Worm (Caenorhabditis elegans): ENCODE measurements around the gene T03F6.3.

Gene T03F6.3

DNA sequence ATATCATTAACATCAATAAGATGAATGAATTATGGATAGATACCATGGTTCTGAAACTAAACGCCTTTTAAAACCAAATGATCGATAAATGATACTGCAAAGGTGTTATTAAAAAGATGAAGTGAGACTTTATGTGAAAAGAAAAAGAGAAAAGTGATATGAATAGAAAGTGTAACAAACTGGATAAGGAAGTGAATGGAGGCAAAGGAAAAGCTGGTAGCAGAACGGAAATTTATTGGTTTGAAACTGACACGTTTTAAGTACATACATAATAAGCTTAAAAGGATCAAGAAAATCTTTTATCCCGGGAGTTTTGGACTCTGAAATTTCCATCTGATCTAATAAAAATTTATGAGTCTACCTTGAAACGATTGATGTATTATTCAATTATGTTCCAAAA, 40.5 kb downstream of the T03F6.3 start, which contains the start of gene bli-5:
TSS of gene bli-5 (minus strand) at position 101 of the 400 bp plus-strand sequence.
- no peak for TF ChIP-seq ztf-23 (GFP tag; IDR thresholded peaks at IDR 0.05)
- TF ChIP-seq ztf-29 (GFP tag; IDR thresholded peaks at IDR 0.05) = no peak
- no peak for TF ChIP-seq T22C8.4 (GFP tag; IDR thresholded peaks at IDR 0.05)
- no peak for TF ChIP-seq cog-1 (tag; optimal IDR thresholded peaks at IDR 0.05)
- TF ChIP-seq klf-2 (GFP tag; conservative IDR thresholded peaks at IDR 0.05) = no peak
- TF ChIP-seq med-1 (GFP tag; optimal IDR thresholded peaks at IDR 0.05; ENCODE audit: insufficient read depth) = no peak
- TF ChIP-seq tab-1 (GFP tag; IDR thresholded peaks at IDR 0.05) = no peak
- TF ChIP-seq ref-1 (GFP tag; conservative IDR thresholded peaks at IDR 0.05) = no peak
- TF ChIP-seq flt-1 (GFP tag; IDR thresholded peaks at IDR 0.05) = no peak

DNA sequence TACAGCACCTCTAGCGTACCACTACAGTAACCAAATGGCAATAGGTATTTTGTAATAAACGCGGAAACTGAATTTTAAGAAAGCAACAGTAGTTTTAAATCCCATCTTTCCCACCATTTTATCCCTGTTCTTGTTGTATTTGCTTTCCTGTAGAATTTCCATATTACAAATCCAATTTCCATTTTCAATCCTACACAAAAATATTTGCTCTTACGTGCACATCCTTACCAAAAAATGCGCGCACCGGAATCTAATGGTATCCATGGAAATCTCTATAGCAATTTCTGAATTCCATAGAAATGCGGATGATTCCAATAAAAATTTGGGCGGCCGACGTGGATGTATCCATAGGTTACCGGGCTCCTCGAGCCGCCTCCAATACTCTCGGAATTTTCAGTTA, 41.0 kb downstream of the T03F6.3 start, which contains the start of gene trf-1:
TSS of gene trf-1 (plus strand) at position 301 of the 400 bp plus-strand sequence.
- TF ChIP-seq tab-1 (GFP tag; IDR thresholded peaks at IDR 0.05) (no peak), flt-1 (GFP tag; IDR thresholded peaks at IDR 0.05) (no peak), ref-1 (GFP tag; conservative IDR thresholded peaks at IDR 0.05) (no peak), med-1 (GFP tag; optimal IDR thresholded peaks at IDR 0.05; ENCODE audit: insufficient read depth) (no peak), ztf-29 (GFP tag; IDR thresholded peaks at IDR 0.05) (no peak), klf-2 (GFP tag; conservative IDR thresholded peaks at IDR 0.05) (no peak), ztf-23 (GFP tag; IDR thresholded peaks at IDR 0.05) (no peak), T22C8.4 (GFP tag; IDR thresholded peaks at IDR 0.05) (no peak), cog-1 (tag; optimal IDR thresholded peaks at IDR 0.05) (no peak)

DNA sequence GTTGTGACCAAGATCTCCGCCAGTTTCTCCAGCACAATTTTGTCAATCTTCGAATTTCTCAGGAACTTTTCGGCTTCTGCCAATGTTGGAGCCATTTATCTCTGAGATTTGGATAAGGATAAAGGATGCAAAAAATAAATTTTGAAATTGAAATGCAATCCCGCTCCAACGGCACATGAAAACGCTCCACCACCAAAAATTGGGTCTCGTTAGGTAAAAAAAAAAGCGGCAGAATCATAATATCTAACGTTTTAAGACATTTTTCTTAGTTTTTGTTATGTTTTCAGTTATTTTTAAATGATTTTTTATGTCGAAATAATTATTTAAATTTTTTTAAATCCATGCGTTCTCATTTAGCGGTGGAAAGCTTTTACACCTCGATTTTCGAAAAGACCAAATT, 45.2 kb downstream of the T03F6.3 start, which contains the start of gene F45G2.7:
TSS of gene F45G2.7 (minus strand) at position 101 of the 400 bp plus-strand sequence.
- TF ChIP-seq ztf-29 (GFP tag; IDR thresholded peaks at IDR 0.05) (no peak), klf-2 (GFP tag; conservative IDR thresholded peaks at IDR 0.05) (no peak), flt-1 (GFP tag; IDR thresholded peaks at IDR 0.05) (no peak), tab-1 (GFP tag; IDR thresholded peaks at IDR 0.05) (no peak), ref-1 (GFP tag; conservative IDR thresholded peaks at IDR 0.05) (no peak), T22C8.4 (GFP tag; IDR thresholded peaks at IDR 0.05) (no peak), ztf-23 (GFP tag; IDR thresholded peaks at IDR 0.05) (no peak), cog-1 (tag; optimal IDR thresholded peaks at IDR 0.05) (no peak), med-1 (GFP tag; optimal IDR thresholded peaks at IDR 0.05; ENCODE audit: insufficient read depth) (no peak)

DNA sequence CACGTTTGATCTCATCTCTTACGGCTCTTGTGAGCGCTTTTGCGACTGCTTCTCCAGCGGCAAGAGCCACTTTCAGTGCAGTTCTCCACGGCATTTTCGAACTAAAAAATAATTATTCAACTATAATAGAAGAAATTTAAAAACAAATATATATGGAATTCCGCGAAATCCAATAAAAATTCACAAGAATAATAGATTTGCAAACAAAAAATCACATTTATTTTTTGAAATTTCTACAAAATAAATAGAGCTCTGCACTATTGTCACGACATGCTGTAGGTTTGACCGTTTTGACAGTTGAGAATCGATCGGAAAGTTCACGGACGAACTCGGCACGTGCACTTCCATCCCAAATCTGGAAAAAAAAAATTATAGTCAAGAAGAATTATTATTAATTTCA, 46.4 kb downstream of the T03F6.3 start, which contains the start of gene F45G2.8:
TSS of gene F45G2.8 (minus strand) at position 101 of the 400 bp plus-strand sequence.
- TF ChIP-seq tab-1 (GFP tag; IDR thresholded peaks at IDR 0.05) = no peak
- no peak for TF ChIP-seq flt-1 (GFP tag; IDR thresholded peaks at IDR 0.05)
- TF ChIP-seq klf-2 (GFP tag; conservative IDR thresholded peaks at IDR 0.05) = no peak
- TF ChIP-seq cog-1 (tag; optimal IDR thresholded peaks at IDR 0.05) = no peak
- TF ChIP-seq ztf-29 (GFP tag; IDR thresholded peaks at IDR 0.05) = no peak
- no peak for TF ChIP-seq T22C8.4 (GFP tag; IDR thresholded peaks at IDR 0.05)

DNA sequence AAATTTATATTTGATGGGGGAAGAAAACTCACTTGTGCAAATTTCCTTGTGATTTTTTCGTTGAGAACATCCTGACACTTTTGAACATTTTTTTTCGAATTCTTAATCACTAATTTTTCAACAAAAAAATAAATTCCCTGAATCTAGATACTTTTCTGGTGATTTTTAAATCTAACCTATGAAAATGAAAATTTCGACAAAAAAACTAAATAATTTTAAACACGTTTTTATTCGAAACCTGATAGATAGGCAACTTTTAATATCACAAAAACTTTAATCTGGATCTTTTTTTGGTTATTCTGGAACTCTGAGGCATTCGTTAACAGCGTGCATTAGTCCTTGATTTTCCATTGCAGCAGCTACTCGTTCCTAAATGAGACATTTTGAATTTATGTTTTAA, 47.6 kb downstream of the T03F6.3 start, which contains the start of gene F45G2.9:
TSS of gene F45G2.9 (minus strand) at position 101 of the 400 bp plus-strand sequence.
- no peak for TF ChIP-seq med-1 (GFP tag; optimal IDR thresholded peaks at IDR 0.05; ENCODE audit: insufficient read depth)
- no peak for TF ChIP-seq ztf-23 (GFP tag; IDR thresholded peaks at IDR 0.05)
- no peak for TF ChIP-seq tab-1 (GFP tag; IDR thresholded peaks at IDR 0.05)
- TF ChIP-seq T22C8.4 (GFP tag; IDR thresholded peaks at IDR 0.05) = no peak
- no peak for TF ChIP-seq klf-2 (GFP tag; conservative IDR thresholded peaks at IDR 0.05)
- TF ChIP-seq ztf-29 (GFP tag; IDR thresholded peaks at IDR 0.05) = no peak
- no peak for TF ChIP-seq flt-1 (GFP tag; IDR thresholded peaks at IDR 0.05)
- no peak for TF ChIP-seq cog-1 (tag; optimal IDR thresholded peaks at IDR 0.05)
- no peak for TF ChIP-seq ref-1 (GFP tag; conservative IDR thresholded peaks at IDR 0.05)

DNA sequence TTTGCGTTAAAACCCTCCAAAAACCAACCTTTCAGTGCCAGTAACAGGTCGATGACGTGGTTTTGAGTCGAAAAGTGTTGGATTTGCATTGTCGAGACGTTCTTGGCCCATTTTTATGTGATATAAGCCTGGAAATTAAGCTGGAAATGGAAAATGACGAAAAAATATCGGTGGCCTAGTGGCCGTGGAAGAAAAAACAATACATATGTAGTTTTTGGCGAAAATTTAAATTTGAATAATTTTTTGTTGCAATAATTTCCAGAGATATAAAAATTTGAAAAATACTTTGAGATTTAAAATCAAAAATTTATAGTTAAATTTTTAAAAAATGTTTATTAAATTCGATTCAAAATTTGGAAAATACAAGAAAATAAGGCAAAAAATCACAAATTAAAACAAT, 50.2 kb downstream of the T03F6.3 start, which contains the start of gene ciao-2B:
TSS of gene ciao-2B (minus strand) at position 130 of the 400 bp plus-strand sequence.
- no peak for TF ChIP-seq ztf-23 (GFP tag; IDR thresholded peaks at IDR 0.05)
- TF ChIP-seq ref-1 (GFP tag; conservative IDR thresholded peaks at IDR 0.05) = no peak
- no peak for TF ChIP-seq flt-1 (GFP tag; IDR thresholded peaks at IDR 0.05)
- no peak for TF ChIP-seq klf-2 (GFP tag; conservative IDR thresholded peaks at IDR 0.05)
- no peak for TF ChIP-seq med-1 (GFP tag; optimal IDR thresholded peaks at IDR 0.05; ENCODE audit: insufficient read depth)
- no peak for TF ChIP-seq ztf-29 (GFP tag; IDR thresholded peaks at IDR 0.05)
- TF ChIP-seq cog-1 (tag; optimal IDR thresholded peaks at IDR 0.05) = no peak
- TF ChIP-seq T22C8.4 (GFP tag; IDR thresholded peaks at IDR 0.05) = no peak
- no peak for TF ChIP-seq tab-1 (GFP tag; IDR thresholded peaks at IDR 0.05)
